In the genomic region with DNA sequence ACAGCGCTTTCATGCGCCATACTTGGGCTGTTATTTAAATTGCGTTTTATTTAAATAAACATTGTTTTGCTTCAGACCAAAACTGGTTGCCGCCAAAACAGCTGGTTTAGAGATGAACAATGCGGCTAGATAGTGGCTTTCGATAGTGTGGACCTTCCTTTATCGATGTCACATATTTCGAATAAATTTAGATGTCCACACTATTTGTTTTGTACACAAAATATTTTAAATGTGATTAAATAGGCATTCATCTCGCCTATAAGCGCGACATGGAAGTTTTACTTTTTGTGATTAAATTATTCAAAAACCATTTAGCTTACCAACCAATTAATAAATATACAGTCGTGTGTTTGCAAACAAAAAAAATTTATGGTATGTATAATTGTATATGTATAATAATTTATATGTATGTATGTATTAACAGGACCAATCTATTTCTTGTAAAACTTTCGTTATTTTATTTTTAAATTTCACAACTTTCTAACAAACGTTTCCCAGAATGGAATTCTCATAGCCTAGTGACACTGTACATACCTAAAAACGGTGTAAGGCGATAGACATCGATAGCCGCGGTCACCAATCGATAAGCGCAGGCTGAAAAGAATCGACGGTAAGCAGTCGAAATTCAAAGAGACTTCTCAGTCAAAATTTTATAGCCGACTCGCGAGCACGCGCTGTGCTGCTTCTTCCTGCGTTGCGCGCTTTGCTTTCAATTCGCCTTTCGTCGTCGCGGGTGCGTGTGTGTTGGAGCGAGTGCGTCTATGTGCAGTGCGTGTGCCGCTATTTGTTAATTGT, we compare ENCODE assay signal across 5 fruit fly cellular contexts.
TF ChIP-seq lines count a peak whose summit lies in the region.

A gene (minus strand): TSS at position 114 of the 795 bp plus-strand sequence.
A gene (plus strand): TSS at position 638 of the 795 bp plus-strand sequence.

- TF ChIP-seq CTCF in whole organism, embryonic (GFP tag; optimal IDR thresholded peaks at IDR 0.05; lab: Kevin White, UChicago): no peak

TF ChIP-seq in whole organism, adult, 20 proteins besides CTCF, POLR2A, EP300 and RAD21 (continues in another document):
- TF ChIP-seq cic (GFP tag; optimal IDR thresholded peaks at IDR 0.05; lab: Kevin White, UChicago) (no peak), toe (GFP tag; optimal IDR thresholded peaks at IDR 0.05; lab: Kevin White, UChicago) (peak; percentile 78), pad (GFP tag; optimal IDR thresholded peaks at IDR 0.05; lab: Kevin White, UChicago) (no peak), CG7101 (tag; optimal IDR thresholded peaks at IDR 0.05; lab: Kevin White, UChicago) (peak; percentile 69), CG12768 (GFP tag; optimal IDR thresholded peaks at IDR 0.05; lab: Kevin White, UChicago) (peak; percentile 48), tj (GFP tag; optimal IDR thresholded peaks at IDR 0.05; lab: Kevin White, UChicago) (no peak), CG7045 (GFP tag; optimal IDR thresholded peaks at IDR 0.05; lab: Kevin White, UChicago) (peak; percentile 61), CG11617 (GFP tag; optimal IDR thresholded peaks at IDR 0.05; lab: Kevin White, UChicago) (peak; percentile 70), CG33017 (tag; optimal IDR thresholded peaks at IDR 0.05; lab: Kevin White, UChicago) (peak; percentile 21), Crg-1 (GFP tag; optimal IDR thresholded peaks at IDR 0.05; lab: Kevin White, UChicago) (peak; percentile 69), CG5204 (GFP tag; optimal IDR thresholded peaks at IDR 0.05; lab: Kevin White, UChicago) (peak; percentile 68), Clk (GFP tag; optimal IDR thresholded peaks at IDR 0.05; lab: Kevin White, UChicago) (peak; percentile 50), CG14711 (tag; optimal IDR thresholded peaks at IDR 0.05; lab: Kevin White, UChicago) (peak; percentile 54), ovo (GFP tag; optimal IDR thresholded peaks at IDR 0.05; lab: Kevin White, UChicago) (peak; percentile 69), bab1 (GFP tag; optimal IDR thresholded peaks at IDR 0.05; lab: Kevin White, UChicago) (peak; percentile 73), cnc (optimal IDR thresholded peaks at IDR 0.05; lab: Kevin White, UChicago) (no peak)

TF ChIP-seq in whole organism, embryonic, 481 proteins besides CTCF, POLR2A, EP300 and RAD21 (continues in another document):
- TF ChIP-seq tna (GFP tag; IDR thresholded peaks at IDR 0.05; lab: Robert Waterston, UW; ENCODE audit: partially characterized antibody): peak; percentile 85
- peak; percentile 66 for TF ChIP-seq gcm (GFP tag; optimal IDR thresholded peaks at IDR 0.05; lab: Kevin White, UChicago)
- TF ChIP-seq ranshi (GFP tag; IDR thresholded peaks at IDR 0.05; lab: Robert Waterston, UW): peak; percentile 79
- TF ChIP-seq CG11085 (GFP tag; IDR thresholded peaks at IDR 0.05; lab: Robert Waterston, UW): peak; percentile 62; the same call in 1 of the 2 replicates
- TF ChIP-seq ara (GFP tag; IDR thresholded peaks at IDR 0.05; lab: Robert Waterston, UW): peak; percentile 69; the same call in 1 of the 2 replicates
- TF ChIP-seq CG10321 (GFP tag; IDR thresholded peaks at IDR 0.05; lab: Robert Waterston, UW): no peak; the same call in 1 of the 2 replicates
- peak; percentile 11 for TF ChIP-seq ftz-f1 (GFP tag; optimal IDR thresholded peaks at IDR 0.05; lab: Kevin White, UChicago)
- peak; percentile 88 for TF ChIP-seq Hr3 (GFP tag; optimal IDR thresholded peaks at IDR 0.05; lab: Kevin White, UChicago)
- no peak for TF ChIP-seq toy (GFP tag; IDR thresholded peaks at IDR 0.05; lab: Robert Waterston, UW)
- TF ChIP-seq C15 (GFP tag; IDR thresholded peaks at IDR 0.05; lab: Robert Waterston, UW): no peak
- peak; percentile 56 for TF ChIP-seq pzg (GFP tag; optimal IDR thresholded peaks at IDR 0.05; lab: Kevin White, UChicago)
- no peak for TF ChIP-seq CG8089 (GFP tag; optimal IDR thresholded peaks at IDR 0.05; lab: Kevin White, UChicago)
- peak; percentile 45 for TF ChIP-seq Atf-2 (GFP tag; optimal IDR thresholded peaks at IDR 0.05; lab: Kevin White, UChicago)
- no peak for TF ChIP-seq Elba2 (GFP tag; optimal IDR thresholded peaks at IDR 0.05; lab: Kevin White, UChicago)
- TF ChIP-seq CG11247 (GFP tag; IDR thresholded peaks at IDR 0.05; lab: Robert Waterston, UW): peak; percentile 58
- TF ChIP-seq CG17361 (GFP tag; IDR thresholded peaks at IDR 0.05; lab: Robert Waterston, UW): peak; percentile 67

TF ChIP-seq in whole organism, prepupa, 60 proteins besides CTCF, POLR2A, EP300 and RAD21 (continues in another document):
- TF ChIP-seq lz (GFP tag; optimal IDR thresholded peaks at IDR 0.05; lab: Kevin White, UChicago) (peak; percentile 79), CG6276 (GFP tag; optimal IDR thresholded peaks at IDR 0.05; lab: Kevin White, UChicago) (peak; percentile 27), Sox102F (GFP tag; optimal IDR thresholded peaks at IDR 0.05; lab: Kevin White, UChicago) (peak; percentile 75), Sox15 (GFP tag; optimal IDR thresholded peaks at IDR 0.05; lab: Kevin White, UChicago) (peak; percentile 69), CG3032 (tag; optimal IDR thresholded peaks at IDR 0.05; lab: Kevin White, UChicago) (peak; percentile 36), CG8319 (GFP tag; optimal IDR thresholded peaks at IDR 0.05; lab: Kevin White, UChicago) (peak; percentile 56), CG3919 (GFP tag; optimal IDR thresholded peaks at IDR 0.05; lab: Kevin White, UChicago) (peak; percentile 86), Hr38 (GFP tag; optimal IDR thresholded peaks at IDR 0.05; lab: Kevin White, UChicago) (no peak), CG6808 (GFP tag; optimal IDR thresholded peaks at IDR 0.05; lab: Kevin White, UChicago) (peak; percentile 42), CG9139 (GFP tag; optimal IDR thresholded peaks at IDR 0.05; lab: Kevin White, UChicago) (no peak), Met (GFP tag; optimal IDR thresholded peaks at IDR 0.05; lab: Kevin White, UChicago) (peak; percentile 75), CG4318 (GFP tag; optimal IDR thresholded peaks at IDR 0.05; lab: Kevin White, UChicago) (peak; percentile 62), Gug (GFP tag; IDR thresholded peaks at IDR 0.05; lab: Robert Waterston, UW) (0 out of 2 replicates have a peak, but pooled peaks have one; percentile 10), CG15336 (GFP tag; IDR thresholded peaks at IDR 0.05; lab: Robert Waterston, UW) (peak; percentile 71), Ets96B (tag; optimal IDR thresholded peaks at IDR 0.05; lab: Kevin White, UChicago) (peak; percentile 73), fkh (GFP tag; optimal IDR thresholded peaks at IDR 0.05; lab: Kevin White, UChicago) (peak; percentile 58)

TF ChIP-seq in whole organism, pupa, 21 proteins besides CTCF, POLR2A, EP300 and RAD21 (continues in another document):
- TF ChIP-seq fd96Ca (GFP tag; IDR thresholded peaks at IDR 0.05; lab: Robert Waterston, UW) (peak; percentile 25; the same call in 1 of the 3 replicates), CG10348 (GFP tag; IDR thresholded peaks at IDR 0.05; lab: Robert Waterston, UW) (no peak), D1 (tag; optimal IDR thresholded peaks at IDR 0.05; lab: Kevin White, UChicago) (no peak), Ets98B (GFP tag; IDR thresholded peaks at IDR 0.05; lab: Robert Waterston, UW) (peak; percentile 68), CG8301 (tag; optimal IDR thresholded peaks at IDR 0.05; lab: Kevin White, UChicago) (peak; percentile 51), CG14655 (GFP tag; optimal IDR thresholded peaks at IDR 0.05; lab: Kevin White, UChicago) (peak; percentile 61), Pif1B (GFP tag; optimal IDR thresholded peaks at IDR 0.05; lab: Kevin White, UChicago) (peak; percentile 58), CG17806 (tag; optimal IDR thresholded peaks at IDR 0.05; lab: Kevin White, UChicago) (peak; percentile 66), rn (GFP tag; IDR thresholded peaks at IDR 0.05; lab: Robert Waterston, UW) (0 out of 2 replicates have a peak, but pooled peaks have one; percentile 3), EcR (GFP tag; optimal IDR thresholded peaks at IDR 0.05; lab: Kevin White, UChicago) (peak; percentile 28), Snoo (tag; optimal IDR thresholded peaks at IDR 0.05; lab: Kevin White, UChicago) (peak; percentile 67), CG15710 (tag; optimal IDR thresholded peaks at IDR 0.05; lab: Kevin White, UChicago) (peak; percentile 70), CG13204 (GFP tag; optimal IDR thresholded peaks at IDR 0.05; lab: Kevin White, UChicago) (no peak), CG9948 (tag; optimal IDR thresholded peaks at IDR 0.05; lab: Kevin White, UChicago) (peak; percentile 46), CG8159 (tag; optimal IDR thresholded peaks at IDR 0.05; lab: Kevin White, UChicago) (peak; percentile 77), CG12605 (GFP tag; IDR thresholded peaks at IDR 0.05; lab: Robert Waterston, UW) (no peak; the same call in 1 of the 2 replicates), CG34367 (tag; optimal IDR thresholded peaks at IDR 0.05; lab: Kevin White, UChicago) (peak; percentile 32), CG4496 (GFP tag; IDR thresholded peaks at IDR 0.05; lab: Robert Waterston, UW) (peak; percentile 69)

TF ChIP-seq in whole organism, wandering third instar larva, 38 proteins besides CTCF, POLR2A, EP300 and RAD21 (continues in another document):
- TF ChIP-seq usp (GFP tag; optimal IDR thresholded peaks at IDR 0.05; lab: Kevin White, UChicago): no peak
- TF ChIP-seq tai (GFP tag; optimal IDR thresholded peaks at IDR 0.05; lab: Kevin White, UChicago): peak; percentile 79
- peak in 1 of 2 experiments; percentile 8 for TF ChIP-seq dl (GFP tag; optimal IDR thresholded peaks at IDR 0.05; lab: Kevin White, UChicago; ENCODE audit: insufficient read depth in 1 of 2, partially characterized antibody in 2 of 2)
- TF ChIP-seq N (GFP tag; optimal IDR thresholded peaks at IDR 0.05; lab: Kevin White, UChicago): no peak
- TF ChIP-seq CG9705 (GFP tag; optimal IDR thresholded peaks at IDR 0.05; lab: Kevin White, UChicago): peak; percentile 48
- peak; percentile 87 for TF ChIP-seq woc (GFP tag; optimal IDR thresholded peaks at IDR 0.05; lab: Kevin White, UChicago)
- TF ChIP-seq OdsH (GFP tag; optimal IDR thresholded peaks at IDR 0.05; lab: Kevin White, UChicago): peak; percentile 62
- TF ChIP-seq psq (GFP tag; optimal IDR thresholded peaks at IDR 0.05; lab: Kevin White, UChicago): peak; percentile 76
- no peak for TF ChIP-seq Mio (GFP tag; optimal IDR thresholded peaks at IDR 0.05; lab: Kevin White, UChicago)
- TF ChIP-seq sv (GFP tag; optimal IDR thresholded peaks at IDR 0.05; lab: Kevin White, UChicago): peak; percentile 48
- peak; percentile 20 for TF ChIP-seq jim (GFP tag; optimal IDR thresholded peaks at IDR 0.05; lab: Kevin White, UChicago)
- no peak for TF ChIP-seq sage (GFP tag; optimal IDR thresholded peaks at IDR 0.05; lab: Kevin White, UChicago)
- TF ChIP-seq Abd-B (GFP tag; optimal IDR thresholded peaks at IDR 0.05; lab: Kevin White, UChicago): no peak
- peak; percentile 56 for TF ChIP-seq HLH106 (tag; optimal IDR thresholded peaks at IDR 0.05; lab: Kevin White, UChicago)
- peak; percentile 75 for TF ChIP-seq Jra (GFP tag; optimal IDR thresholded peaks at IDR 0.05; lab: Kevin White, UChicago)
- peak; percentile 67 for TF ChIP-seq Dif (GFP tag; optimal IDR thresholded peaks at IDR 0.05; lab: Kevin White, UChicago; ENCODE audit: partially characterized antibody)
- peak; percentile 72 for TF ChIP-seq Sp1 (GFP tag; optimal IDR thresholded peaks at IDR 0.05; lab: Kevin White, UChicago)
- peak; percentile 80 for TF ChIP-seq rgr (GFP tag; optimal IDR thresholded peaks at IDR 0.05; lab: Kevin White, UChicago)
- TF ChIP-seq Rel (GFP tag; optimal IDR thresholded peaks at IDR 0.05; lab: Kevin White, UChicago): peak; percentile 12
- peak; percentile 27 for TF ChIP-seq Rel (tag; optimal IDR thresholded peaks at IDR 0.05; lab: Kevin White, UChicago)
